Fruit fly (Drosophila melanogaster) whole organism, embryonic: ENCODE measurements around the gene CG33927.

ENCODE experiments used
- psq ChIP-seq: fragments of 200-800 bp; sonication (Bioruptor generic); optimal IDR thresholded peaks from 2 replicates; lab custom pipeline; 2017; ENCODE audit warnings: missing biosample characterization, missing genetic modification characterization
- ro ChIP-seq: fragments of 200-800 bp; sonication (Bioruptor generic); IDR thresholded peaks from 2 replicates; pipeline ENCODE4 v1.3.6; 2022; ENCODE audit warnings: missing biosample characterization, missing genetic modification characterization
- salm ChIP-seq: fragments of 200-800 bp; sonication (Bioruptor generic); optimal IDR thresholded peaks from 2 replicates; lab custom pipeline; 2018; ENCODE audit warnings: missing biosample characterization, mild to moderate bottlenecking, missing genetic modification characterization

DNA sequence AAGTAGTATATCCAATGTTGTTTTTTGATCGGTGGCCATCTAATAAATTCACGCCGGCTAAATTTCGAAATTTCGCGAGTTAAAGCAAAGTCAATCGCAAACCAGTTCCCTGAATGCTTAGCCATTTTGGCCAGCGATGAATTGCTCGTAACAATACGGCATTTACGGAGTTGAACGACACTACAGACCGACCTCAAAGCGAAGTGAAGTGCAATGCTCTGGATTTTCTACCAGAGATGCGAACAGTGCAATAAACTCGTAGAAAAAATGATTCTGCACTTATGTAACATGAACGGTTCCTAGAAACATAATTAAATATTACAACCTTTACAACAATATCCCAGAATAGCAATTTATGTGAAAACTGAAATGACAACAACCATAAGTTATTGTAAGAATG lies 34.9 kb upstream of the CG33927 start:
- TF ChIP-seq psq (GFP tag; lab: Kevin White, UChicago) (no peak), ro (GFP tag; lab: Robert Waterston, UW) (no peak), salm (no peak)
